Worm (Caenorhabditis elegans) whole organism, L1 larva: ENCODE measurements around the gene T14G12.6.

ENCODE experiments used
- C16A3.4 ChIP-seq: fragments of 150-350 bp; optimal IDR thresholded peaks from 2 replicates; lab custom pipeline; 2014; ENCODE audit warnings: missing biosample characterization, missing genetic modification characterization
- C34B4.2 ChIP-seq: sonication (generic microtip); optimal IDR thresholded peaks from 2 replicates; lab custom pipeline; 2017; ENCODE audit warnings: mild to moderate bottlenecking, missing genetic modification characterization, missing compliant biosample characterization
- F16B12.6 ChIP-seq: fragments of 150-350 bp; optimal IDR thresholded peaks from 2 replicates; lab custom pipeline; 2014; ENCODE audit warnings: missing biosample characterization, missing genetic modification characterization
- aha-1 ChIP-seq: fragments of 150-350 bp; optimal IDR thresholded peaks from 2 replicates; lab custom pipeline; 2014; ENCODE audit warnings: missing biosample characterization, missing genetic modification characterization
- ama-1 ChIP-seq: fragments of 150-350 bp; optimal IDR thresholded peaks from 2 replicates; lab custom pipeline; 2014
- blmp-1 ChIP-seq: fragments of 150-350 bp; optimal IDR thresholded peaks from 2 replicates; lab custom pipeline; 2014; ENCODE audit warnings: missing biosample characterization, missing genetic modification characterization
- ceh-8 ChIP-seq: fragments of 200-800 bp; sonication (Bioruptor generic); optimal IDR thresholded peaks from 2 replicates; lab custom pipeline; 2018; ENCODE audit warnings: mild to moderate bottlenecking, missing genetic modification characterization, moderate library complexity, missing compliant biosample characterization
- ceh-82 ChIP-seq, 3 experiments: fragments of 150-350 bp in 1 of 3; sonication (generic microtip) in 2 of 3; optimal IDR thresholded peaks; 2 replicates each; lab custom pipeline; 2014 to 2017; ENCODE audit warnings: missing biosample characterization in 3 of 3, missing genetic modification characterization in 3 of 3
- ceh-88 ChIP-seq: fragments of 200-800 bp; sonication (Bioruptor generic); IDR thresholded peaks from 2 replicates; pipeline ENCODE4 v1.3.6; 2022; ENCODE audit warnings: missing genetic modification characterization, missing compliant biosample characterization
- ceh-90 ChIP-seq: sonication (generic microtip); optimal IDR thresholded peaks from 2 replicates; lab custom pipeline; 2016; ENCODE audit warnings: missing genetic modification characterization, missing compliant biosample characterization
- dpl-1 ChIP-seq, 3 experiments: fragments of 150-350 bp in 2 of 3; sonication (generic microtip) in 1 of 3; optimal IDR thresholded peaks; 2 replicates each; lab custom pipeline; 2014 to 2017; ENCODE audit warnings: missing biosample characterization in 3 of 3, missing genetic modification characterization in 3 of 3, missing genetic modification reagents in 3 of 3
- efl-1 ChIP-seq, 4 experiments: fragments of 150-350 bp; optimal IDR thresholded peaks in 3 of 4; peaks in 1 of 4; 1 replicate in 1 of 4; 2 replicates in 3 of 4; lab custom pipeline; 2014; ENCODE audit warnings: missing biosample characterization in 2 of 4, missing genetic modification characterization in 2 of 4, missing genetic modification reagents in 2 of 4
- efl-3 ChIP-seq: fragments of 200-800 bp; sonication (Bioruptor generic); optimal IDR thresholded peaks from 2 replicates; lab custom pipeline; 2018; ENCODE audit warnings: mild to moderate bottlenecking, missing genetic modification characterization, missing compliant biosample characterization
- elt-2 ChIP-seq: sonication (generic microtip); optimal IDR thresholded peaks from 2 replicates; lab custom pipeline; 2016; ENCODE audit warnings: missing genetic modification characterization, mild to moderate bottlenecking, inconsistent platforms, missing compliant biosample characterization, missing genetic modification reagents
- fkh-10 ChIP-seq: sonication (generic microtip); optimal IDR thresholded peaks from 2 replicates; lab custom pipeline; 2017; ENCODE audit warnings: missing biosample characterization, missing genetic modification reagents, missing genetic modification characterization
- fos-1 ChIP-seq: fragments of 150-350 bp; optimal IDR thresholded peaks from 2 replicates; lab custom pipeline; 2014; ENCODE audit warnings: missing biosample characterization, missing genetic modification characterization
- hlh-17 ChIP-seq: fragments of 200-800 bp; sonication (Bioruptor generic); optimal IDR thresholded peaks from 2 replicates; lab custom pipeline; 2018; ENCODE audit warnings: missing genetic modification characterization, mild to moderate bottlenecking, missing compliant biosample characterization, moderate library complexity, borderline replicate concordance
- isw-1 ChIP-seq: fragments of 200-800 bp; sonication (Bioruptor generic); IDR thresholded peaks from 2 replicates; pipeline ENCODE4 v1.3.6; 2022; ENCODE audit warnings: missing genetic modification characterization, missing compliant biosample characterization
- lin-14 ChIP-seq: fragments of 200-800 bp; sonication (Bioruptor generic); optimal IDR thresholded peaks from 2 replicates; lab custom pipeline; 2018; ENCODE audit warnings: mild to moderate bottlenecking, missing genetic modification characterization, moderate library complexity, missing compliant biosample characterization
- lin-15B ChIP-seq: fragments of 150-350 bp; sonication (generic microtip); optimal IDR thresholded peaks from 3 replicates; lab custom pipeline; 2014; ENCODE audit warnings: missing biosample characterization, missing genetic modification characterization
- lin-35 ChIP-seq, 2 experiments: fragments of 150-350 bp; optimal IDR thresholded peaks; 2 replicates each; lab custom pipeline; 2014; ENCODE audit warnings: missing biosample characterization in 2 of 2, missing genetic modification characterization in 2 of 2, missing genetic modification reagents in 2 of 2
- lsy-2 ChIP-seq, 2 experiments: fragments of 150-350 bp; optimal IDR thresholded peaks; 2 replicates each; lab custom pipeline; 2014; ENCODE audit warnings: missing biosample characterization in 2 of 2, missing genetic modification characterization in 2 of 2
- mab-9 ChIP-seq: fragments of 200-800 bp; sonication (Bioruptor generic); IDR thresholded peaks from 2 replicates; pipeline ENCODE4 v1.3.6; 2022; ENCODE audit warnings: missing genetic modification reagents, missing genetic modification characterization, missing compliant biosample characterization
- mdl-1 ChIP-seq, 2 experiments: fragments of 150-350 bp; optimal IDR thresholded peaks; 2 replicates each; lab custom pipeline; 2014 to 2017; ENCODE audit warnings: missing biosample characterization in 2 of 2, missing genetic modification characterization in 2 of 2, inconsistent platforms in 1 of 2
- mef-2 ChIP-seq: fragments of 150-350 bp; optimal IDR thresholded peaks from 2 replicates; lab custom pipeline; 2014; ENCODE audit warnings: missing biosample characterization, missing genetic modification characterization
- mep-1 ChIP-seq: fragments of 150-350 bp; optimal IDR thresholded peaks from 2 replicates; lab custom pipeline; 2014; ENCODE audit warnings: missing biosample characterization, missing genetic modification characterization
- nhr-11 ChIP-seq: fragments of 150-350 bp; optimal IDR thresholded peaks from 2 replicates; lab custom pipeline; 2014; ENCODE audit warnings: missing biosample characterization, missing genetic modification characterization
- nhr-47 ChIP-seq: sonication (generic microtip); optimal IDR thresholded peaks from 2 replicates; lab custom pipeline; 2016; ENCODE audit warnings: mild to moderate bottlenecking, missing genetic modification characterization, moderate library complexity, missing compliant biosample characterization
- nhr-77 ChIP-seq: fragments of 150-350 bp; optimal IDR thresholded peaks from 2 replicates; lab custom pipeline; 2014; ENCODE audit warnings: missing biosample characterization, missing genetic modification characterization
- nhr-85 ChIP-seq: sonication (generic microtip); peaks from one replicate; lab custom pipeline; 2016; ENCODE audit warnings: missing genetic modification characterization, inconsistent platforms, missing compliant biosample characterization
- pag-3 ChIP-seq: sonication (generic microtip); optimal IDR thresholded peaks from 2 replicates; lab custom pipeline; 2017; ENCODE audit warnings: missing genetic modification characterization, mild to moderate bottlenecking, missing compliant biosample characterization, antibody characterized with exemption, borderline replicate concordance; ENCODE audit not compliant: insufficient read depth
- rnt-1 ChIP-seq: sonication (generic microtip); optimal IDR thresholded peaks from 2 replicates; lab custom pipeline; 2016; ENCODE audit warnings: mild to moderate bottlenecking, missing genetic modification characterization, moderate library complexity, missing compliant biosample characterization
- snpc-4 ChIP-seq: fragments of 150-350 bp; optimal IDR thresholded peaks from 2 replicates; lab custom pipeline; 2014; ENCODE audit warnings: missing biosample characterization, missing genetic modification characterization
- snu-23 ChIP-seq: sonication (generic microtip); optimal IDR thresholded peaks from 2 replicates; lab custom pipeline; 2016; ENCODE audit warnings: missing genetic modification characterization, missing compliant biosample characterization
- sup-37 ChIP-seq: fragments of 200-800 bp; sonication (Bioruptor generic); optimal IDR thresholded peaks from 2 replicates; lab custom pipeline; 2018; ENCODE audit warnings: mild to moderate bottlenecking, missing genetic modification characterization, missing compliant biosample characterization
- tbx-2 ChIP-seq: sonication (generic microtip); optimal IDR thresholded peaks from 2 replicates; lab custom pipeline; 2016; ENCODE audit warnings: missing genetic modification characterization, missing compliant biosample characterization
- tlp-1 ChIP-seq: fragments of 150-350 bp; optimal IDR thresholded peaks from 2 replicates; lab custom pipeline; 2014; ENCODE audit warnings: missing biosample characterization, missing genetic modification characterization
- unc-62 ChIP-seq: fragments of 150-350 bp; optimal IDR thresholded peaks from 2 replicates; lab custom pipeline; 2014; ENCODE audit warnings: missing biosample characterization, missing genetic modification reagents, missing genetic modification characterization
- xbp-1 ChIP-seq: sonication (generic microtip); optimal IDR thresholded peaks from 2 replicates; lab custom pipeline; 2016; ENCODE audit warnings: missing genetic modification characterization, missing compliant biosample characterization
- zag-1 ChIP-seq: fragments of 150-350 bp; optimal IDR thresholded peaks from 2 replicates; lab custom pipeline; 2014; ENCODE audit warnings: missing biosample characterization, missing genetic modification characterization
- zip-4 ChIP-seq: fragments of 200-800 bp; sonication (Bioruptor generic); optimal IDR thresholded peaks from 2 replicates; lab custom pipeline; 2018; ENCODE audit warnings: mild to moderate bottlenecking, missing genetic modification characterization, moderate library complexity, missing compliant biosample characterization
- ztf-11 ChIP-seq, 2 experiments: sonication (generic microtip); optimal IDR thresholded peaks; 2 replicates each; lab custom pipeline; 2016 to 2017; ENCODE audit warnings: missing genetic modification characterization in 2 of 2, missing biosample characterization in 1 of 2, missing compliant biosample characterization in 1 of 2

The T14G12.6 gene

DNA sequence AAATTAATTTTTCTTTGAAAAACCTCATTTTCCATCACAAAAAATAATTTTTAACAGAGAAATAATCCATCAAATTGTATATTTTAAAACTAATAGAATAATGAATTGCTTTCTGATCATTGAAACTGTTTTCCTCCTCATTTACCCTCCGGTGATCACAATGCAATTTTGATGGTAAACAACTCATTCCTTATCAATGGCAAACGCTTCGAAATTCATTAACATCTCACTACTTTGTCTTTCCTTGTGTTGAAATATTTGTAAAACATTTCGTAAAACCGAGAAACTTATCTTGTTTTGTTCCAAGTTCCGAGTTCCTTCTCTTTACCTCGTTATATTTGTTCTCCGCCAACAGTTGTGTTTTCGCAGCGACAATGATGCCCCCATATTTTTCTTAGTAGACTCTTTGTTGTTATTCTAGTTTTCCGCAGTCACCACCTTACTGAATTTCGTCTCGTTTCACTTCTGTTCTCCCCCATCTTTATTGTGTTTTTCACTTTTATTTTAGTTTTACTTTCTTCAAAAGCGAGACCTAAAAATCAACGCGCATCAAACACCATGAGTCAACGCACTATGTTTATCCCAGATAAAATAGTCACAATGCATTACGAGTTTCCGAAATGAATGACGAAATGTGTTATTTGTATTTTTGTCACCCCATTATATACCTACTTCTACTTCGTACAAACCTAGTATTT lies 26.0 kb upstream of the T14G12.6 start:
- TF ChIP-seq blmp-1 (tag; lab: Kevin White, UChicago) = peak; percentile 81
- no peak for TF ChIP-seq ceh-82 (tag; optimal IDR thresholded peaks at IDR 0.05; lab: Kevin White, UChicago)
- TF ChIP-seq nhr-85 (tag; lab: Kevin White, UChicago) = peak; percentile 84
- TF ChIP-seq ceh-90 (tag; lab: Kevin White, UChicago) = no peak
- TF ChIP-seq lin-35 (GFP tag; optimal IDR thresholded peaks at IDR 0.05; lab: Kevin White, UChicago) = peak in 1 of 2 experiments; percentile 11
- TF ChIP-seq mef-2 (tag; lab: Kevin White, UChicago) = no peak
- peak; percentile 17 for TF ChIP-seq lin-14 (GFP tag; lab: Kevin White, UChicago)
- no peak for TF ChIP-seq mdl-1 (tag; optimal IDR thresholded peaks at IDR 0.05; lab: Kevin White, UChicago)
- TF ChIP-seq snpc-4 (tag; lab: Kevin White, UChicago) = no peak
- no peak for TF ChIP-seq isw-1
- no peak for TF ChIP-seq tlp-1

DNA sequence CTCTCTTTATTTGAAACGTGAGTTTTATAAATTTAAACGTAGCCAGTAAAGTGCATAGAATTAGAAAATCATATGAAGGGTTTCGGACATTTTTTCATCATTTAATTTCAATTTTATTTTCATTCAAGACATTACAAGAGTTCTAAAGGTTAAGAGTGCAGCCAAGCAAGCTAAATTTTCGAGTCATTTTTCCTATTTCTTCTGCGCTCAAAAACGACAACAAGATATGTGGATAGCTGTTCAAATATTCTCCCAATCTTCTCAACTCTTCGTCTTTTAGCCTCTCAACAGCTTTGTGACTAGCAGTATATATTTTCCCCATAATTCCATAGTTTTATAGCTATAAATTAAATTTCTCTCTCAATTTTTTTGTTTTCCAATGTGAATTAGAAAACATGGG lies 24.4 kb upstream of the T14G12.6 start:
- TF ChIP-seq hlh-17 (GFP tag; lab: Kevin White, UChicago) = no peak
- TF ChIP-seq snu-23 (GFP tag; lab: Kevin White, UChicago) = no peak
- no peak for TF ChIP-seq fkh-10
- no peak for TF ChIP-seq zag-1 (tag; lab: Kevin White, UChicago)
- no peak for TF ChIP-seq nhr-77 (tag; lab: Kevin White, UChicago)
- TF ChIP-seq ztf-11 (tag; optimal IDR thresholded peaks at IDR 0.05; lab: Kevin White, UChicago) = no peak
- no peak for TF ChIP-seq xbp-1 (tag; lab: Kevin White, UChicago)
- no peak for TF ChIP-seq nhr-11 (tag; lab: Kevin White, UChicago)
- no peak for TF ChIP-seq aha-1
- TF ChIP-seq sup-37 (GFP tag; lab: Kevin White, UChicago) = no peak
- no peak for TF ChIP-seq ceh-88 (GFP tag; lab: Robert Waterston, UW)
- TF ChIP-seq elt-2 (tag; lab: Kevin White, UChicago) = no peak
- no peak for TF ChIP-seq zip-4 (GFP tag; lab: Kevin White, UChicago)
- TF ChIP-seq efl-3 (GFP tag; lab: Kevin White, UChicago) = no peak
- TF ChIP-seq F16B12.6 (tag; lab: Kevin White, UChicago) = no peak
- TF ChIP-seq pag-3 (tag; lab: Kevin White, UChicago) = no peak

DNA sequence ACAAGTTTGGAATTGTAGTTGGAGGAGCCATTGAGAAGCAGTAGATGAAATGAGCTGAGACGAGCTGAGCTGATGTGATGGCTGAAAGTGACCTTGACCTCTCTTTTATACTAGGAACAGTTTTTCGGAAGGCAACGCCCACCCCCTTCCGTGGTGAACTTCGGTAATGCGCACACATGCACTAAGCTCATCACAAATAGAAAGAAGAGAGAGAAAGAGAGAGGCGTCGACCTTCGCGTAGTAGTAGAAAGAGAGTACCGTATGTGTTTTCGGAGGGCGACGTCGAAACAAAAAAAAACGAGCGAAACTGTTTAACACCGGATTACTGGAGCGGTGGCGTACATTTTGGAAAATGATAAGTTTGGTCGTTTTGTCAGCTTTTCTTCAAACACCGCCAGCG lies 21.8 kb upstream of the T14G12.6 start, which contains the start of gene marg-1:
TSS of gene marg-1 (minus strand) at position 101 of the 400 bp plus-strand sequence.
- TF ChIP-seq lin-14 (GFP tag; lab: Kevin White, UChicago) (peak; percentile 3), ceh-88 (GFP tag; lab: Robert Waterston, UW) (no peak)

DNA sequence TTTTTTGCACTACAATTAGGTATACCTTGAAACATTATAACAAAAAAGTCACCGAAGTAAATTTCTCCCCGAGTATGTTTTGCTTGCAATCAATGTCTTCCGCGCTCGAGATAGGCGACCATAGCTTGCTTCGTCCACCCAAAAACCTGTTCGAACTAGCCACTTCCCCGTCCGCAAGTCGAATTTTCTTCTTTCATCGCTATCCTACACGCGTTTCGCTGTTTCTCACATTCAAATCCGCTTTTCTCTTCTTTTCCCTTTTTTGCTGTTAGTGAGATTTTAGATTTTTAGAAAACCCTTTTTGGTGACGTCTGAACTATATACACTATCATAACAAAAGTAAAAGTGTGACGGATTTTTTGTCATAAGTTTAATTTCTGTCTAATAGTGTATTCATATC lies 14.0 kb upstream of the T14G12.6 start:
- no peak for TF ChIP-seq sup-37 (GFP tag; lab: Kevin White, UChicago)
- TF ChIP-seq efl-1 (optimal IDR thresholded peaks at IDR 0.05; lab: Kevin White, UChicago) = no peak
- TF ChIP-seq efl-1 (GFP tag; optimal IDR thresholded peaks at IDR 0.05 in 1 of 2; lab: Kevin White, UChicago) = peak in 1 of 2 experiments; percentile 83
- TF ChIP-seq ama-1 (lab: Kevin White, UChicago) = no peak
- peak; percentile 18 for TF ChIP-seq lin-14 (GFP tag; lab: Kevin White, UChicago)
- TF ChIP-seq C34B4.2 (tag; lab: Kevin White, UChicago) = no peak
- TF ChIP-seq blmp-1 (tag; lab: Kevin White, UChicago) = peak; percentile 95

DNA sequence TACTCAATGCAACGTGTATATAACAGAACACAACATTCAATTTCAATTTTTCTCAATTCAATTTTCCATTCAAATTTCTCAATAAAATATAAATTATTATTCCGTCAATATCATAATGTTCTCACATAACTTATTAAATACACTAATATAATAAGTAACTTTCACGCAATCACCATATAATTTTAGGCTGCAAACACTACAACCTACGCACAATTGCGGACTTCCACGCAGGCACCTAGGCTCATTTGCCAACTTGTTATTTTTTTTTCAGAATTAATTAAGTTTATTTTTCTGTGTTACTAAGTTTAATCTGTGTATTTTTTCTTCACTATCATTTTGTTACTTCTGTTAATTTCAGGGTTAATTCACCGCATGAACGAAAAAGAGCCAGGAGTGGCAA lies 13.2 kb upstream of the T14G12.6 start, which contains the start of gene F47B7.2:
TSS of gene F47B7.2 (plus strand) at position 358 of the 400 bp plus-strand sequence.
- TF ChIP-seq ceh-88 (GFP tag; lab: Robert Waterston, UW) = no peak
- TF ChIP-seq blmp-1 (tag; lab: Kevin White, UChicago) = peak; percentile 52
- peak; percentile 69 for TF ChIP-seq mep-1 (tag; lab: Kevin White, UChicago)
- no peak for TF ChIP-seq mab-9 (GFP tag; lab: Robert Waterston, UW)
- TF ChIP-seq lin-15B (tag; lab: Kevin White, UChicago) = no peak
- TF ChIP-seq lin-14 (GFP tag; lab: Kevin White, UChicago) = peak; percentile 58
- TF ChIP-seq tlp-1 = no peak
- peak; percentile 25 for TF ChIP-seq C16A3.4 (tag; lab: Kevin White, UChicago)
- TF ChIP-seq rnt-1 (tag; lab: Kevin White, UChicago) = peak; percentile 25
- no peak for TF ChIP-seq fos-1 (tag; lab: Kevin White, UChicago)
- TF ChIP-seq lsy-2 (tag; optimal IDR thresholded peaks at IDR 0.05; lab: Kevin White, UChicago) = peak; percentile 42 to 52
- peak in 1 of 2 experiments; percentile 6 for TF ChIP-seq efl-1 (optimal IDR thresholded peaks at IDR 0.05; lab: Kevin White, UChicago)
- TF ChIP-seq efl-1 (GFP tag; optimal IDR thresholded peaks at IDR 0.05 in 1 of 2; lab: Kevin White, UChicago) = peak in 1 of 2 experiments; percentile 61
- peak in 1 of 3 experiments; percentile 5 for TF ChIP-seq dpl-1 (GFP tag; optimal IDR thresholded peaks at IDR 0.05; lab: Kevin White, UChicago)
- no peak for TF ChIP-seq unc-62 (GFP tag; lab: Kevin White, UChicago)
- no peak for TF ChIP-seq ceh-8
- peak; percentile 32 for TF ChIP-seq tbx-2 (tag; lab: Kevin White, UChicago)
- peak; percentile 60 for TF ChIP-seq nhr-47
- TF ChIP-seq fkh-10 = no peak
